Worm (Caenorhabditis elegans) whole organism, mixed stage, embryonic: ENCODE measurements around the gene lin-40.

Experiments
- ceh-83 ChIP-seq: fragments of 200-800 bp; sonication (Bioruptor generic); optimal IDR thresholded peaks from 2 replicates; lab custom pipeline; 2018; ENCODE audit warnings: mild to moderate bottlenecking, missing genetic modification characterization, missing compliant biosample characterization
- lsy-2 ChIP-seq: fragments of 150-350 bp; optimal IDR thresholded peaks from 2 replicates; lab custom pipeline; 2014; ENCODE audit warnings: missing biosample characterization, missing genetic modification characterization
- mep-1 ChIP-seq: fragments of 150-350 bp; optimal IDR thresholded peaks from 2 replicates; lab custom pipeline; 2017; ENCODE audit warnings: missing biosample characterization, missing genetic modification reagents, missing genetic modification characterization, inconsistent platforms
- nhr-28 ChIP-seq: fragments of 150-350 bp; optimal IDR thresholded peaks from 2 replicates; lab custom pipeline; 2014; ENCODE audit warnings: missing biosample characterization, missing genetic modification characterization
- nhr-76 ChIP-seq: sonication (generic microtip); optimal IDR thresholded peaks from 2 replicates; lab custom pipeline; 2017; ENCODE audit warnings: missing biosample characterization, missing genetic modification characterization
- sem-2 ChIP-seq: fragments of 200-800 bp; sonication (Bioruptor generic); optimal IDR thresholded peaks from 2 replicates; lab custom pipeline; 2018; ENCODE audit warnings: mild to moderate bottlenecking, missing genetic modification characterization, missing compliant biosample characterization
- snpc-4 ChIP-seq: fragments of 150-350 bp; optimal IDR thresholded peaks from 2 replicates; lab custom pipeline; 2014; ENCODE audit warnings: missing biosample characterization, missing genetic modification characterization

ce11 chrV:3685790-3686208 lies 19.0 kb upstream of the lin-40 start, which contains the start of gene W08A12.2:
- TF ChIP-seq lsy-2, result no peak
- no peak for TF ChIP-seq snpc-4 (tag; lab: Kevin White, UChicago)
- TF ChIP-seq ceh-83 (GFP tag; lab: Kevin White, UChicago), result no peak
- no peak for TF ChIP-seq mep-1 (tag; lab: Kevin White, UChicago)
- TF ChIP-seq nhr-28 (tag; lab: Kevin White, UChicago), result no peak
- no peak for TF ChIP-seq nhr-76 (tag; lab: Kevin White, UChicago)
- no peak for TF ChIP-seq sem-2 (GFP tag; lab: Kevin White, UChicago)
